Fruit fly (Drosophila melanogaster): Measurements from ENCODE around the gene CG14811.
A peak's percentile ranks its signal among the peaks of the same experiment; 100 is the strongest.

CG14811 gene

DNA sequence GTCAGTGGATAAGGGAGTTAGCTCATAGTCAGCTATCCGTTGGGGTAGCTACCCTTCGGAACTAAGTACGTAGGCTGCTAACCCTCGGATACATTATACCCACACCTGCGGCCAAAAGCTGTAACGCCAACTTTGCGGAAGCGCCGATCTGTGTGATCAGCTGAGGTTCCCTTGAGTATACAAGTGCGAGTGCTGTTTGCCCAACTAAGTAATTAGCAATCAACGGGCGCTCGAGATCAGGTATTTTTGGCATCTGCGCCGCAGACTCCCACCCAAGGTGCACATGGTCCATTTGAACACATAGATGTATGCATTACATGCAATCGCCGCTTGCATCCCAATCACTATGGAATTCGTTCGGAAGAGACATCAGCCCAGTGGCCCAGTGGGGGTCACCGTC, 31.9 kb upstream of the CG14811 start (continued):
- 0 out of 2 replicates have a peak, but pooled peaks have one; percentile 21 for TF ChIP-seq CG32772 (GFP tag; IDR thresholded peaks at IDR 0.05)
- no peak for TF ChIP-seq hb (GFP tag; IDR thresholded peaks at IDR 0.05; ENCODE audit: partially characterized antibody)
- peak; percentile 73 for TF ChIP-seq Hey (tag; optimal IDR thresholded peaks at IDR 0.05)
- no peak for TF ChIP-seq ttk (GFP tag; IDR thresholded peaks at IDR 0.05)
- TF ChIP-seq disco-r (GFP tag; optimal IDR thresholded peaks at IDR 0.05): peak; percentile 59
- no peak for TF ChIP-seq chm (GFP tag; IDR thresholded peaks at IDR 0.05)
- TF ChIP-seq fd96Cb (tag; optimal IDR thresholded peaks at IDR 0.05): no peak
- peak; percentile 15 for TF ChIP-seq pzg (GFP tag; optimal IDR thresholded peaks at IDR 0.05)
- no peak for TF ChIP-seq NC2β (GFP tag; optimal IDR thresholded peaks at IDR 0.05)
- TF ChIP-seq sima (GFP tag; optimal IDR thresholded peaks at IDR 0.05): peak; percentile 32
- TF ChIP-seq Antp (GFP tag; optimal IDR thresholded peaks at IDR 0.05): peak; percentile 46
- peak; percentile 36 for TF ChIP-seq YL-1 (GFP tag; optimal IDR thresholded peaks at IDR 0.05)
- no peak for TF ChIP-seq Hmx (GFP tag; optimal IDR thresholded peaks at IDR 0.05)
- TF ChIP-seq CG1233 (GFP tag; optimal IDR thresholded peaks at IDR 0.05): peak; percentile 61
- TF ChIP-seq vvl (GFP tag; IDR thresholded peaks at IDR 0.05): peak; percentile 50; the same call in 1 of the 2 replicates
- peak; percentile 82 for TF ChIP-seq CrebB (tag; optimal IDR thresholded peaks at IDR 0.05)
- no peak for TF ChIP-seq HLH4C (GFP tag; IDR thresholded peaks at IDR 0.05; ENCODE audit: partially characterized antibody)
- peak; percentile 42 for TF ChIP-seq CG3838 (GFP tag; optimal IDR thresholded peaks at IDR 0.05)
- TF ChIP-seq eve (GFP tag; optimal IDR thresholded peaks at IDR 0.05): no peak
- TF ChIP-seq Elba2 (GFP tag; optimal IDR thresholded peaks at IDR 0.05): no peak
- TF ChIP-seq CG4282 (GFP tag; optimal IDR thresholded peaks at IDR 0.05): peak; percentile 24
- TF ChIP-seq lab (GFP tag; optimal IDR thresholded peaks at IDR 0.05): peak; percentile 97
- TF ChIP-seq fu2 (GFP tag; optimal IDR thresholded peaks at IDR 0.05): no peak
- TF ChIP-seq CG4424 (GFP tag; optimal IDR thresholded peaks at IDR 0.05): no peak
- peak; percentile 88 for TF ChIP-seq sens (GFP tag)
- peak; percentile 89 for TF ChIP-seq BtbVII (GFP tag; optimal IDR thresholded peaks at IDR 0.05)
- TF ChIP-seq CG7357 (GFP tag; IDR thresholded peaks at IDR 0.05): peak; percentile 21; the same call in 1 of the 3 replicates
- no peak for TF ChIP-seq knrl (GFP tag; IDR thresholded peaks at IDR 0.05; ENCODE audit: partially characterized antibody)
- TF ChIP-seq CG17359 (tag; optimal IDR thresholded peaks at IDR 0.05): peak; percentile 55
- no peak for TF ChIP-seq CG4730 (GFP tag; IDR thresholded peaks at IDR 0.05)
- no peak for TF ChIP-seq H15 (GFP tag; IDR thresholded peaks at IDR 0.05)
- TF ChIP-seq CG6175 (GFP tag; IDR thresholded peaks at IDR 0.05): peak; percentile 56; the same call in 1 of the 3 replicates
- peak; percentile 60; the same call in 1 of the 2 replicates for TF ChIP-seq CG43689 (GFP tag; IDR thresholded peaks at IDR 0.05)
- TF ChIP-seq vfl (GFP tag; optimal IDR thresholded peaks at IDR 0.05): no peak
- peak; percentile 69 for TF ChIP-seq ERR (GFP tag; optimal IDR thresholded peaks at IDR 0.05)
- no peak for TF ChIP-seq CG3726 (GFP tag; IDR thresholded peaks at IDR 0.05)
- no peak for TF ChIP-seq crol (GFP tag; IDR thresholded peaks at IDR 0.05)
- TF ChIP-seq rib (GFP tag; IDR thresholded peaks at IDR 0.05): peak; percentile 80
- TF ChIP-seq CG18262 (tag; optimal IDR thresholded peaks at IDR 0.05): no peak
- TF ChIP-seq fd3F (GFP tag; optimal IDR thresholded peaks at IDR 0.05): peak; percentile 69
- no peak for TF ChIP-seq unc-4 (GFP tag; IDR thresholded peaks at IDR 0.05; ENCODE audit: partially characterized antibody)
- TF ChIP-seq her (GFP tag; optimal IDR thresholded peaks at IDR 0.05): peak; percentile 81
- no peak for TF ChIP-seq Dll (GFP tag; IDR thresholded peaks at IDR 0.05; ENCODE audit: partially characterized antibody)
- peak; percentile 47 for TF ChIP-seq CG12219 (GFP tag; optimal IDR thresholded peaks at IDR 0.05)
- TF ChIP-seq ssp (GFP tag; IDR thresholded peaks at IDR 0.05): no peak
- peak; percentile 77 for TF ChIP-seq CG12659 (GFP tag; optimal IDR thresholded peaks at IDR 0.05)
- no peak for TF ChIP-seq CG11560 (tag; IDR thresholded peaks at IDR 0.05)
- TF ChIP-seq ken (GFP tag; IDR thresholded peaks at IDR 0.05): no peak
- TF ChIP-seq crc (GFP tag; optimal IDR thresholded peaks at IDR 0.05): peak; percentile 50
- no peak for TF ChIP-seq HLHmδ (GFP tag; optimal IDR thresholded peaks at IDR 0.05)
- peak; percentile 10 for TF ChIP-seq kay (GFP tag; optimal IDR thresholded peaks at IDR 0.05)
- peak; percentile 74 for TF ChIP-seq Nf-YA (GFP tag; IDR thresholded peaks at IDR 0.05)
